Worm (Caenorhabditis elegans) whole organism, L1 larva: ENCODE measurements around the gene fbxa-62.

Experiments used
- aly-2 ChIP-seq: fragments of 150-350 bp; optimal IDR thresholded peaks from 2 replicates; lab custom pipeline; 2014; ENCODE audit warnings: missing biosample characterization, missing genetic modification characterization
- egl-13 ChIP-seq: sonication (generic microtip); optimal IDR thresholded peaks from 2 replicates; lab custom pipeline; 2016; ENCODE audit warnings: missing genotype, missing genetic modification reagents, missing genetic modification characterization, missing compliant biosample characterization
- mab-9 ChIP-seq: fragments of 200-800 bp; sonication (Bioruptor generic); IDR thresholded peaks from 2 replicates; pipeline ENCODE4 v1.3.6; 2022; ENCODE audit warnings: missing genetic modification reagents, missing genetic modification characterization, missing compliant biosample characterization
- nhr-76 ChIP-seq: sonication (generic microtip); optimal IDR thresholded peaks from 2 replicates; lab custom pipeline; 2017; ENCODE audit warnings: missing biosample characterization, missing genetic modification characterization
- nhr-77 ChIP-seq: fragments of 150-350 bp; optimal IDR thresholded peaks from 2 replicates; lab custom pipeline; 2014; ENCODE audit warnings: missing biosample characterization, missing genetic modification characterization
- nhr-90 ChIP-seq: sonication (generic microtip); optimal IDR thresholded peaks from 2 replicates; lab custom pipeline; 2016; ENCODE audit warnings: mild to moderate bottlenecking, missing genetic modification characterization, missing compliant biosample characterization; ENCODE audit not compliant: poor library complexity
- snpc-4 ChIP-seq: fragments of 150-350 bp; optimal IDR thresholded peaks from 2 replicates; lab custom pipeline; 2014; ENCODE audit warnings: missing biosample characterization, missing genetic modification characterization
- unc-62 ChIP-seq: fragments of 150-350 bp; optimal IDR thresholded peaks from 2 replicates; lab custom pipeline; 2014; ENCODE audit warnings: missing biosample characterization, missing genetic modification reagents, missing genetic modification characterization

DNA sequence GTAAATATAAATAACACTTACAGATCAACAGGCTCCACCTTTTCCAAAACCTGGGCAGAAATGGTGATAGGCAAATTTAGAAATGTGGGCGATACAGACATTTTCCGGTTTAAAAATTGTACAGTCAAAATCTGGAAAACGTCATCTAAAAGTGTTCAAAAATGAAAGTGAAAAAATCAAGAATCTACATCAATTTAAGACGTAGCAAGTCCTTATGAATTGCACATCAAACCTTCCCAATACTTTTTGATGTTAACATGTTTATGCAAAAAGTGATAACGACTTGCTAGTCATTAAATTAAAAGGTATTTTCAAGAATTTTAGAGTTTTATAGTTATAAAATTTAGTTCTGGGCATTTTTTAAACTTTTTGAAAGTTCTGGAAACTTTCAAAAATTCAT lies 23.8 kb downstream of the fbxa-62 start, which contains the start of gene fbxa-7:
- no peak for TF ChIP-seq nhr-76
- no peak for TF ChIP-seq mab-9
- TF ChIP-seq nhr-77 (tag; lab: Kevin White, UChicago): no peak
- no peak for TF ChIP-seq snpc-4
- no peak for TF ChIP-seq nhr-90
- TF ChIP-seq unc-62 (GFP tag; lab: Kevin White, UChicago): no peak
- no peak for TF ChIP-seq egl-13 (tag; lab: Kevin White, UChicago)
- TF ChIP-seq aly-2 (tag; lab: Kevin White, UChicago): no peak
